Worm (Caenorhabditis elegans) whole organism, L4 larva: ENCODE results near the gene F35E12.2.

ENCODE experiments used
- F10B5.3 ChIP-seq: sonication (generic microtip); optimal IDR thresholded peaks from 2 replicates; lab custom pipeline; 2016; ENCODE audit warnings: mild to moderate bottlenecking, missing genetic modification characterization, missing compliant biosample characterization
- F26F4.8 ChIP-seq: fragments of 200-800 bp; sonication (Bioruptor generic); conservative IDR thresholded peaks from 2 replicates; pipeline ENCODE4 v1.3.6; 2022; ENCODE audit warnings: missing genetic modification characterization, missing compliant biosample characterization
- F37D6.2 ChIP-seq: sonication (generic microtip); optimal IDR thresholded peaks from 2 replicates; lab custom pipeline; 2016; ENCODE audit warnings: mild to moderate bottlenecking, missing genetic modification characterization, missing compliant biosample characterization
- F49E8.2 ChIP-seq: sonication (generic microtip); optimal IDR thresholded peaks from 2 replicates; lab custom pipeline; 2016; ENCODE audit warnings: missing compliant biosample characterization, mild to moderate bottlenecking, missing genetic modification characterization, borderline replicate concordance
- R02D3.7 ChIP-seq: fragments of 150-350 bp; sonication (generic microtip); optimal IDR thresholded peaks from 3 replicates; lab custom pipeline; 2014; ENCODE audit warnings: missing biosample characterization, missing genetic modification characterization
- T20F7.1 ChIP-seq: fragments of 200-800 bp; sonication (Bioruptor generic); optimal IDR thresholded peaks from 2 replicates; lab custom pipeline; 2018; ENCODE audit warnings: mild to moderate bottlenecking, missing genetic modification characterization, missing compliant biosample characterization
- Y105C5A.15 ChIP-seq: fragments of 200-800 bp; sonication (Bioruptor generic); IDR thresholded peaks from 2 replicates; pipeline ENCODE4 v1.3.6; 2022; ENCODE audit warnings: missing genetic modification characterization, missing compliant biosample characterization
- Y48G9A.11 ChIP-seq: fragments of 200-800 bp; sonication (Bioruptor generic); IDR thresholded peaks from 2 replicates; pipeline ENCODE4 v1.3.6; 2022; ENCODE audit warnings: missing genetic modification reagents, missing genetic modification characterization, missing compliant biosample characterization
- Y5F2A.4 ChIP-seq: fragments of 200-800 bp; sonication (Bioruptor generic); optimal IDR thresholded peaks from 2 replicates; lab custom pipeline; 2018; ENCODE audit warnings: mild to moderate bottlenecking, missing genetic modification characterization, missing compliant biosample characterization
- Y75B8A.6 ChIP-seq: fragments of 200-800 bp; sonication (Bioruptor generic); IDR thresholded peaks from 2 replicates; pipeline ENCODE4 v1.3.6; 2022; ENCODE audit warnings: missing genetic modification reagents, missing genetic modification characterization, missing compliant biosample characterization
- aha-1 ChIP-seq: fragments of 150-350 bp; peaks from one replicate; lab custom pipeline; 2014; ENCODE audit warnings: missing biosample characterization, missing genetic modification characterization
- ama-1 ChIP-seq: fragments of 150-350 bp; optimal IDR thresholded peaks from 2 replicates; lab custom pipeline; 2014; ENCODE audit warnings: inconsistent platforms, mixed read lengths
- arid-1 ChIP-seq: fragments of 200-800 bp; sonication (Bioruptor generic); conservative IDR thresholded peaks from 2 replicates; pipeline ENCODE4 v1.3.6; 2022; ENCODE audit warnings: missing genetic modification reagents, missing genetic modification characterization, missing compliant biosample characterization
- attf-4 ChIP-seq: sonication (generic microtip); optimal IDR thresholded peaks from 3 replicates; lab custom pipeline; 2017; ENCODE audit warnings: missing biosample characterization, missing genetic modification characterization
- ceh-20 ChIP-seq: fragments of 200-800 bp; sonication (Bioruptor generic); IDR thresholded peaks from 2 replicates; pipeline ENCODE4 v1.3.6; 2022; ENCODE audit warnings: missing genetic modification reagents, missing genetic modification characterization, missing compliant biosample characterization
- ceh-44 ChIP-seq: fragments of 200-800 bp; sonication (Bioruptor generic); IDR thresholded peaks from 2 replicates; pipeline ENCODE4 v1.3.6; 2022; ENCODE audit warnings: missing genetic modification reagents, missing genetic modification characterization, missing compliant biosample characterization
- ceh-62 ChIP-seq: sonication (generic microtip); optimal IDR thresholded peaks from 2 replicates; lab custom pipeline; 2017; ENCODE audit warnings: missing biosample characterization, missing genetic modification characterization
- cey-2 ChIP-seq: sonication (generic microtip); optimal IDR thresholded peaks from 3 replicates; lab custom pipeline; 2017; ENCODE audit warnings: missing genetic modification characterization, mild to moderate bottlenecking, missing compliant biosample characterization, antibody characterized with exemption, borderline replicate concordance; ENCODE audit not compliant: insufficient read depth
- ctbp-1 ChIP-seq: fragments of 200-800 bp; sonication (Bioruptor generic); IDR thresholded peaks from 2 replicates; pipeline ENCODE4 v1.3.6; 2022; ENCODE audit warnings: missing genetic modification reagents, missing genetic modification characterization, missing compliant biosample characterization
- daf-16 ChIP-seq, 3 experiments: sonication (generic microtip); optimal IDR thresholded peaks; 2 replicates each; lab custom pipeline; 2016 to 2017; ENCODE audit warnings: missing genetic modification characterization in 3 of 3, missing genetic modification reagents in 3 of 3, mild to moderate bottlenecking in 2 of 3, missing compliant biosample characterization in 2 of 3, missing biosample characterization in 1 of 3, moderate library complexity in 1 of 3
- dpl-1 ChIP-seq: fragments of 150-350 bp; optimal IDR thresholded peaks from 2 replicates; lab custom pipeline; 2014; ENCODE audit warnings: missing biosample characterization, missing genetic modification reagents, missing genetic modification characterization
- dve-1 ChIP-seq: sonication (generic microtip); optimal IDR thresholded peaks from 2 replicates; lab custom pipeline; 2017; ENCODE audit warnings: antibody characterized with exemption, mild to moderate bottlenecking, missing genetic modification characterization, missing compliant biosample characterization; ENCODE audit not compliant: insufficient read depth
- egl-43 ChIP-seq: fragments of 200-800 bp; sonication (Bioruptor generic); IDR thresholded peaks from 2 replicates; pipeline ENCODE4 v1.3.6; 2022; ENCODE audit warnings: missing genetic modification reagents, missing genetic modification characterization, missing compliant biosample characterization
- fkh-10 ChIP-seq: fragments of 150-350 bp; optimal IDR thresholded peaks from 2 replicates; lab custom pipeline; 2014; ENCODE audit warnings: missing biosample characterization, missing genetic modification reagents, missing genetic modification characterization
- fos-1 ChIP-seq: fragments of 150-350 bp; optimal IDR thresholded peaks from 2 replicates; lab custom pipeline; 2014; ENCODE audit warnings: missing biosample characterization, missing genetic modification characterization
- gei-8 ChIP-seq: fragments of 200-800 bp; sonication (Bioruptor generic); optimal IDR thresholded peaks from 2 replicates; lab custom pipeline; 2018; ENCODE audit warnings: mild to moderate bottlenecking, missing genetic modification characterization, missing compliant biosample characterization
- hlh-11 ChIP-seq: fragments of 200-800 bp; sonication (Bioruptor generic); optimal IDR thresholded peaks from 2 replicates; lab custom pipeline; 2018; ENCODE audit warnings: mild to moderate bottlenecking, missing genetic modification characterization, missing compliant biosample characterization
- hmg-1.1 ChIP-seq: fragments of 200-800 bp; sonication (Bioruptor generic); IDR thresholded peaks from 2 replicates; pipeline ENCODE4 v1.3.6; 2022; ENCODE audit warnings: missing genetic modification reagents, missing genetic modification characterization, missing compliant biosample characterization
- lin-1 ChIP-seq: fragments of 200-800 bp; sonication (Bioruptor generic); IDR thresholded peaks from 2 replicates; pipeline ENCODE4 v1.3.6; 2022; ENCODE audit warnings: missing genetic modification reagents, missing genetic modification characterization, missing compliant biosample characterization
- lin-13 ChIP-seq: fragments of 150-350 bp; optimal IDR thresholded peaks from 2 replicates; lab custom pipeline; 2014; ENCODE audit warnings: missing biosample characterization, missing genetic modification reagents, missing genetic modification characterization
- lin-38 ChIP-seq: fragments of 200-800 bp; sonication (Bioruptor generic); IDR thresholded peaks from 2 replicates; pipeline ENCODE4 v1.3.6; 2022; ENCODE audit warnings: missing genetic modification reagents, missing genetic modification characterization, missing compliant biosample characterization
- lir-3 ChIP-seq: sonication (generic microtip); optimal IDR thresholded peaks from 2 replicates; lab custom pipeline; 2016; ENCODE audit warnings: mild to moderate bottlenecking, missing genetic modification characterization, missing compliant biosample characterization
- lsy-2 ChIP-seq, 2 experiments: fragments of 150-350 bp in 1 of 2; sonication (generic microtip) in 1 of 2; optimal IDR thresholded peaks; 2 replicates each; lab custom pipeline; 2014 to 2017; ENCODE audit warnings: missing biosample characterization in 2 of 2, missing genetic modification characterization in 2 of 2
- madf-5 ChIP-seq, 2 experiments: fragments of 200-800 bp; sonication (Bioruptor generic); IDR thresholded peaks; 2 replicates each; pipeline ENCODE4 v1.3.6; 2022; ENCODE audit warnings: missing compliant biosample characterization in 2 of 2, missing genetic modification characterization in 2 of 2
- mdl-1 ChIP-seq, 2 experiments: fragments of 150-350 bp in 1 of 2; sonication (generic microtip) in 1 of 2; optimal IDR thresholded peaks; 2 replicates each; lab custom pipeline; 2014 to 2017; ENCODE audit warnings: missing biosample characterization in 2 of 2, missing genetic modification characterization in 2 of 2
- mdt-29 ChIP-seq: fragments of 200-800 bp; sonication (Bioruptor generic); IDR thresholded peaks from 2 replicates; pipeline ENCODE4 v1.3.6; 2022; ENCODE audit warnings: missing genetic modification reagents, missing genetic modification characterization, missing compliant biosample characterization
- mxl-2 ChIP-seq: fragments of 200-800 bp; sonication (Bioruptor generic); conservative IDR thresholded peaks from 2 replicates; pipeline ENCODE4 v1.3.6; 2022; ENCODE audit warnings: missing genetic modification reagents, missing genetic modification characterization, missing compliant biosample characterization
- nhr-11 ChIP-seq: fragments of 150-350 bp; optimal IDR thresholded peaks from 2 replicates; lab custom pipeline; 2014; ENCODE audit warnings: missing biosample characterization, missing genetic modification characterization
- nhr-48 ChIP-seq: sonication (generic microtip); optimal IDR thresholded peaks from 2 replicates; lab custom pipeline; 2016; ENCODE audit warnings: mild to moderate bottlenecking, missing genetic modification characterization, missing compliant biosample characterization
- nhr-6 ChIP-seq: fragments of 150-350 bp; optimal IDR thresholded peaks from 2 replicates; lab custom pipeline; 2014; ENCODE audit warnings: missing biosample characterization, missing genetic modification characterization
- pha-4 ChIP-seq, 2 experiments: fragments of 150-350 bp in 1 of 2; fragments of 200-800 bp in 1 of 2; sonication (Bioruptor generic) in 1 of 2; IDR thresholded peaks in 1 of 2; optimal IDR thresholded peaks in 1 of 2; 2 replicates each; pipeline versions ENCODE4 v1.3.6 to Lab custom; 2014 to 2022; ENCODE audit warnings: missing genetic modification characterization in 2 of 2, missing genetic modification reagents in 2 of 2, missing biosample characterization in 1 of 2, missing compliant biosample characterization in 1 of 2
- php-3 ChIP-seq: fragments of 200-800 bp; sonication (Bioruptor generic); IDR thresholded peaks from 2 replicates; pipeline ENCODE4 v1.3.6; 2022; ENCODE audit warnings: missing genetic modification reagents, missing genetic modification characterization, missing compliant biosample characterization
- tag-97 ChIP-seq: fragments of 200-800 bp; sonication (Bioruptor generic); IDR thresholded peaks from 2 replicates; pipeline ENCODE4 v1.3.6; 2022; ENCODE audit warnings: missing genetic modification characterization, missing compliant biosample characterization
- tra-1 ChIP-seq: fragments of 200-800 bp; sonication (Bioruptor generic); IDR thresholded peaks from 2 replicates; pipeline ENCODE4 v1.3.6; 2022; ENCODE audit warnings: missing genetic modification reagents, missing genetic modification characterization, missing compliant biosample characterization
- unc-130 ChIP-seq: sonication (generic microtip); optimal IDR thresholded peaks from 2 replicates; lab custom pipeline; 2016; ENCODE audit warnings: missing genetic modification reagents, missing genetic modification characterization, missing compliant biosample characterization
- unc-39 ChIP-seq: sonication (generic microtip); optimal IDR thresholded peaks from 2 replicates; lab custom pipeline; 2017; ENCODE audit warnings: missing biosample characterization, missing genetic modification characterization
- unc-62 ChIP-seq, 3 experiments: fragments of 150-350 bp in 1 of 3; sonication (generic microtip); optimal IDR thresholded peaks in 2 of 3; peaks in 1 of 3; 1 replicate in 1 of 3; 2 replicates in 2 of 3; lab custom pipeline; 2014 to 2017; ENCODE audit warnings: missing biosample characterization in 3 of 3, missing genetic modification characterization in 3 of 3, missing genetic modification reagents in 3 of 3, missing genotype in 1 of 3
- zfp-3 ChIP-seq: fragments of 200-800 bp; sonication (Bioruptor generic); conservative IDR thresholded peaks from 2 replicates; pipeline ENCODE4 v1.3.6; 2022; ENCODE audit warnings: missing genetic modification reagents, missing genetic modification characterization, missing compliant biosample characterization
- ztf-11 ChIP-seq: fragments of 150-350 bp; optimal IDR thresholded peaks from 2 replicates; lab custom pipeline; 2014; ENCODE audit warnings: missing biosample characterization, missing genetic modification characterization

F35E12.2 gene

ce11 chrV:13678542-13678941 lies 46.1 kb downstream of the F35E12.2 start, which contains the start of the genes tag-65 and ccz-1 (continued):
- TF ChIP-seq hmg-1.1 (GFP tag; lab: Robert Waterston, UW) (peak; percentile 77; the same call in 1 of the 2 replicates), daf-16 (GFP tag; optimal IDR thresholded peaks at IDR 0.05; lab: Kevin White, UChicago) (peak; percentile 22 to 69), daf-16 (tag; optimal IDR thresholded peaks at IDR 0.05; lab: Kevin White, UChicago) (no peak), lir-3 (tag; lab: Kevin White, UChicago) (no peak), nhr-6 (peak; percentile 94), ceh-44 (GFP tag; lab: Robert Waterston, UW) (no peak), ceh-62 (tag; lab: Kevin White, UChicago) (no peak), ama-1 (lab: Kevin White, UChicago) (no peak), fkh-10 (GFP tag; lab: Kevin White, UChicago) (peak; percentile 80), pha-4 (GFP tag; IDR thresholded peaks at IDR 0.05; lab: Robert Waterston, UW) (peak; percentile 71), pha-4 (tag; optimal IDR thresholded peaks at IDR 0.05; lab: Kevin White, UChicago) (no peak), unc-62 (GFP tag; optimal IDR thresholded peaks at IDR 0.05 in 1 of 2; lab: Kevin White, UChicago) (no peak), unc-62 (tag; optimal IDR thresholded peaks at IDR 0.05; lab: Kevin White, UChicago) (no peak), dve-1 (peak; percentile 92), F10B5.3 (tag; lab: Kevin White, UChicago) (peak; percentile 66), cey-2 (tag; lab: Kevin White, UChicago) (no peak), mxl-2 (GFP tag; lab: Robert Waterston, UW) (no peak), lin-38 (peak; percentile 90), Y105C5A.15 (GFP tag; lab: Robert Waterston, UW) (no peak), Y5F2A.4 (GFP tag; lab: Kevin White, UChicago) (no peak), zfp-3 (GFP tag; lab: Robert Waterston, UW) (no peak), arid-1 (GFP tag; lab: Robert Waterston, UW) (no peak; the same call in 1 of the 2 replicates), hlh-11 (tag; lab: Kevin White, UChicago) (peak; percentile 73), unc-130 (peak; percentile 62), lin-13 (GFP tag; lab: Kevin White, UChicago) (peak; percentile 40), R02D3.7 (tag; lab: Kevin White, UChicago) (no peak), php-3 (GFP tag; lab: Robert Waterston, UW) (no peak), lin-1 (GFP tag; lab: Robert Waterston, UW) (peak; percentile 15; the same call in 1 of the 2 replicates), F37D6.2 (tag; lab: Kevin White, UChicago) (peak; percentile 76), unc-39 (tag; lab: Kevin White, UChicago) (no peak), Y75B8A.6 (GFP tag; lab: Robert Waterston, UW) (no peak), attf-4 (no peak), mdt-29 (GFP tag; lab: Robert Waterston, UW) (no peak), lsy-2 (tag; optimal IDR thresholded peaks at IDR 0.05; lab: Kevin White, UChicago) (peak in 1 of 2 experiments; percentile 95), T20F7.1 (GFP tag; lab: Kevin White, UChicago) (peak; percentile 85), Y48G9A.11 (GFP tag; lab: Robert Waterston, UW) (0 out of 2 replicates have a peak, but pooled peaks have one; percentile 49), nhr-48 (tag; lab: Kevin White, UChicago) (peak; percentile 76), F49E8.2 (tag; lab: Kevin White, UChicago) (peak; percentile 72), aha-1 (tag; lab: Kevin White, UChicago) (peak; percentile 83), gei-8 (GFP tag; lab: Kevin White, UChicago) (no peak), dpl-1 (GFP tag; lab: Kevin White, UChicago) (peak; percentile 87), mdl-1 (tag; optimal IDR thresholded peaks at IDR 0.05; lab: Kevin White, UChicago) (peak in 1 of 2 experiments; percentile 27), tag-97 (GFP tag; lab: Robert Waterston, UW) (no peak), tra-1 (GFP tag; lab: Robert Waterston, UW) (no peak), ceh-20 (peak; percentile 70; the same call in 1 of the 2 replicates), F26F4.8 (GFP tag; lab: Robert Waterston, UW) (no peak), ctbp-1 (GFP tag; lab: Robert Waterston, UW) (peak; percentile 73; the same call in 1 of the 2 replicates), madf-5 (GFP tag; IDR thresholded peaks at IDR 0.05; lab: Robert Waterston, UW) (no peak), egl-43 (GFP tag; lab: Robert Waterston, UW) (no peak), ztf-11 (tag; lab: Kevin White, UChicago) (no peak), fos-1 (tag; lab: Kevin White, UChicago) (no peak), nhr-11 (tag; lab: Kevin White, UChicago) (peak; percentile 38)
